Fruit fly (Drosophila melanogaster) S2 (cell line): Measurements from ENCODE around the gene CG17258.

Experiments
- CG8478 ChIP-seq: fragments of >200 bp; optimal IDR thresholded peaks from 2 replicates; lab custom pipeline; 2018
- CTCF ChIP-seq, 2 experiments: fragments of >200 bp; optimal IDR thresholded peaks; 2 replicates each; lab custom pipeline; 2018

CG17258 gene

DNA sequence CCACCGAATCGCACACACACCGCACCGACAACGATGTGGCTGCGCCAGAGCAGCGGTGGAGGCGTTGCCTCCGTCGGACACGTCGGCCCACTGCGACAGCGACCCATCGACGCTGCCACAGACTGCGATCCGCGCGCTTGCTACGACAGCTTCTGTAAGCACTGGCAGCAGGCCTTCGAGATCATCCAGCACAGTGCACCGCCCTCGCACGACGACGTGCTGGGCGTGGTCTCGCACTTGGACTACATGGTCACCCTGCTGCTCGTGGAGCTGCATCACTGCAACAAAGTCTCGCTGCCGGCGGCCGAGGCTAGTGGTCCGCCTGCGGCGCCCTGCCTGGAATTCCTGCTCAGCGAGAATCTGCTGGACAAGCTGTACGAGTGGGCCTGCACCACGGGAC lies 41.4 kb downstream of the CG17258 start:
- TF ChIP-seq CTCF (optimal IDR thresholded peaks at IDR 0.05; lab: Kevin White, UChicago) (no peak), CG8478 (no peak)

DNA sequence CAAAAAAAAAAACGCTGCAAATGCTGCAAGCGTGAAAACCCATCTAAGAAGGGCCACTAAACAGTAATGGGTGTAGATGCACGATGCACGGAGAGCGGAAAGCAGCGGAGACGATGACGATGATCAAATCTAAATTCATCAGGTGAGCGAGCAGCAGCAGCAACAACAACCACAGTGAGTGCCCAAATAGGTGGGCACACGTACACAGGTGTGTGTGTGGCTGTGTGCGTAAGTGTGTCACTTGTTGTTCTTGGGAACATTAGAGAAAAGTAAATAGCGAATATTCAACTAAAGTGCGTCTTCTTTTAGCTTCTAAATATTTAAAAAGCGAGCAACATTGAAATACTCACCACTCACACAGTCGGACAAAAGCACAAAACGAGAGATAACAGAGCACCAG lies 41.9 kb downstream of the CG17258 start:
- no peak for TF ChIP-seq CG8478
- TF ChIP-seq CTCF (optimal IDR thresholded peaks at IDR 0.05; lab: Kevin White, UChicago) = no peak

DNA sequence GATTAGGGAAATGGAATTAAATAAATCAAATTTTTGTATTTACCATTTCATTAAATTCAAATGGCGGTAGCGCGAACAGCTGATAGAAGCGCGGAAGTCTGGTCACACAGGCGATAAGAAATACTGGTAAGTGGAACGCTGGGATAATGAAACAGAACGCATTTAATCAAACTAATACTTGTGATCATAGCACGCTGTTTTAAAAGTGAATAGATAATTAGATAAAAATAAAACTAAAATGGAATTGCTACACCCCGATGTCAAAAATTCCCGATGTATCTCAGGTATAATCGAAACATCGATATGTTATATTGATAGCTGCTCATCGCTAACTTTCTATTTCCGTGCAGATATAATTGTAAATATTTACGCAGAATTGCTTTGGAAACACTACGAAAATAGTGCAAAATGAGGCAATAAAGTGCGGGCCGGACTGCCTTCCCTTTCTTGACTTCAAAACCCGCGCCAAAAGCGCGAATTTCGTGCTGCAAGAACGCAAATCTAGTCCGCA lies 42.4 kb downstream of the CG17258 start, which contains the start of the genes okr and CG3558:
Gene okr (minus strand): TSS at position 96 of the 511 bp plus-strand sequence.
Gene CG3558 (plus strand): TSS at position 207 of the 511 bp plus-strand sequence.
- TF ChIP-seq CG8478 (no peak), CTCF (optimal IDR thresholded peaks at IDR 0.05; lab: Kevin White, UChicago) (peak in 1 of 2 experiments; percentile 2)

DNA sequence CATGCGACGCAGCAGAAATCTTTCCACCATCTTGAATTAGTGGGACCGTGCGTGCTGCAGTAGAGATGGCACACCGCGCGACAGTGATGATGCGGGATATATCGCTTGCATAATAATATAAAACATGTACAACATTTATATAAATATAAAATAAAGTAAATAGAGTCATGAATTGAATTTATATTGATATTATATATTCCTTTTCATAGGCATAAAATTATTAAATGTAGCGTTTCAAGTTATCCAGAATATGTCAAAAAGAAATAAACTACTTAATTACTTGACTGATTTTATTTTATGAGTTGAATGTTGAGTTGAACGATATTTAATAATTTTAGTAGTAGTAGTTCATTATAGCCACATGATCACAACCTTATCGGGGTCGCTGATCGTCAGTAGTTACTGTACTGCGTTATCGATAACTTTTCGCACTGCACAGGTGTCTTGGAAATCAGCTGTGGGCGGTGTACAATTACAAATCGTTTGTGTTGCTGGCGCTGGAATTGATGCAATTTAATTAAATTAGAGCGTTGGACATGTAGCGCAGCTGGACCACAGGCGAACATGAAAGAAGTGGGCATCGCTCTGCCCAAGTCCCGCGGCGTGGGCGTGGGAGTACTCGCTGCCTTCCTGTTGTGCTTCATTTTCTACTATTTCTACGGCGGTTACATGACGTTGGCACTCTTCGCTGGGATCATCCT lies 47.3 kb downstream of the CG17258 start, which contains the start of the genes Chd1 and Bem46:
Gene Chd1 (minus strand): TSS at position 43 of the 701 bp plus-strand sequence.
Gene Bem46 (plus strand): TSS at position 436 of the 701 bp plus-strand sequence.
- no peak for TF ChIP-seq CG8478
- peak in 1 of 2 experiments; percentile 17 for TF ChIP-seq CTCF (optimal IDR thresholded peaks at IDR 0.05; lab: Kevin White, UChicago)

DNA sequence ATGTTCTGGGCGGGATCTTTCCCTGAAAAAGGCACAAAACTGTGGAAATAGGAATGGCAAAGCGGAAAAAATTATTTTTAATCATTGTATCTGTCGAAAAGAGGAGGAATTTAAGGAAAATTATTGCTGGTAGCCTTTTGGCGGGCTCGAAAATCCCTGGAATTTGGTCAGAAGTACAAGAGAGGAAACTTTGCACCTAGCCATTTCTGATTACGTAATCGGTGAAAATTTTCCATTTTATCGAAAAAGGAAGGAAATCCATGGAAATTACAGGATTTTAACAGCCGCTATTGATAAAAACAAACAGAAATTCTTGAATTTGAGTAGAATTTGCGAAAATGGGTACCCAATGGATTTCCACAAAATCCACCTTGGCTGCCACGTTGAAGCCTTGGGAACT lies 48.4 kb downstream of the CG17258 start:
- TF ChIP-seq CTCF (optimal IDR thresholded peaks at IDR 0.05; lab: Kevin White, UChicago) = no peak
- TF ChIP-seq CG8478 = no peak
